Worm (Caenorhabditis elegans) whole organism, young adult: ENCODE results near the gene F26F4.2.

Experiments used
- B0019.2 ChIP-seq: fragments of 200-800 bp; sonication (Bioruptor generic); conservative IDR thresholded peaks from 2 replicates; pipeline ENCODE4 v1.3.6; 2022; ENCODE audit warnings: missing genetic modification reagents, missing genetic modification characterization, missing compliant biosample characterization
- C17E4.6 ChIP-seq: fragments of 200-800 bp; sonication (Bioruptor generic); IDR thresholded peaks from 2 replicates; pipeline ENCODE4 v1.3.6; 2022; ENCODE audit warnings: missing genetic modification reagents, missing genetic modification characterization, missing compliant biosample characterization
- F10E7.11 ChIP-seq: sonication (generic microtip); optimal IDR thresholded peaks from 2 replicates; lab custom pipeline; 2017; ENCODE audit warnings: mild to moderate bottlenecking, missing genetic modification characterization, moderate library complexity, missing compliant biosample characterization
- F33H1.4 ChIP-seq: fragments of 200-800 bp; sonication (Bioruptor generic); IDR thresholded peaks from 2 replicates; pipeline ENCODE4 v1.3.6; 2022; ENCODE audit warnings: missing genetic modification reagents, missing genetic modification characterization, missing compliant biosample characterization
- F55B11.4 ChIP-seq: sonication (generic microtip); optimal IDR thresholded peaks from 2 replicates; lab custom pipeline; 2016; ENCODE audit warnings: missing compliant biosample characterization, missing genetic modification characterization, borderline replicate concordance; ENCODE audit not compliant: insufficient read depth
- F57A8.1 ChIP-seq: fragments of 200-800 bp; sonication (Bioruptor generic); optimal IDR thresholded peaks from 2 replicates; lab custom pipeline; 2018; ENCODE audit warnings: mild to moderate bottlenecking, missing genetic modification characterization, moderate library complexity, missing compliant biosample characterization
- K12H6.12 ChIP-seq: fragments of 200-800 bp; sonication (Bioruptor generic); optimal IDR thresholded peaks from 2 replicates; lab custom pipeline; 2018; ENCODE audit warnings: mild to moderate bottlenecking, missing genetic modification characterization, missing compliant biosample characterization
- T26A5.8 ChIP-seq: sonication (generic microtip); optimal IDR thresholded peaks from 2 replicates; lab custom pipeline; 2016; ENCODE audit warnings: missing genetic modification characterization, missing compliant biosample characterization
- ama-1 ChIP-seq, 3 experiments: fragments of 150-350 bp in 1 of 3; sonication (generic microtip) in 2 of 3; optimal IDR thresholded peaks; 2 replicates each; lab custom pipeline; 2014 to 2018; ENCODE audit warnings: missing biosample characterization in 2 of 3, missing genetic modification characterization in 2 of 3, missing genetic modification reagents in 2 of 3
- atf-7 ChIP-seq: sonication (generic microtip); optimal IDR thresholded peaks from 2 replicates; lab custom pipeline; 2017; ENCODE audit warnings: mild to moderate bottlenecking, missing genetic modification characterization, missing compliant biosample characterization
- athp-1 ChIP-seq: sonication (generic microtip); optimal IDR thresholded peaks from 2 replicates; lab custom pipeline; 2017; ENCODE audit warnings: mild to moderate bottlenecking, missing genetic modification characterization, missing compliant biosample characterization
- cebp-2 ChIP-seq: fragments of 200-800 bp; sonication (Bioruptor generic); IDR thresholded peaks from 2 replicates; pipeline ENCODE4 v1.3.6; 2022; ENCODE audit warnings: missing genetic modification characterization, missing compliant biosample characterization
- ceh-100 ChIP-seq: fragments of 200-800 bp; sonication (Bioruptor generic); IDR thresholded peaks from 2 replicates; pipeline ENCODE4 v1.3.6; 2022; ENCODE audit warnings: missing genetic modification reagents, missing genetic modification characterization, missing compliant biosample characterization
- ceh-40 ChIP-seq: fragments of 200-800 bp; sonication (Bioruptor generic); IDR thresholded peaks from 2 replicates; pipeline ENCODE4 v1.3.6; 2022; ENCODE audit warnings: missing genetic modification characterization, missing compliant biosample characterization
- ceh-79 ChIP-seq: sonication (generic microtip); optimal IDR thresholded peaks from 2 replicates; lab custom pipeline; 2017; ENCODE audit warnings: mild to moderate bottlenecking, missing genetic modification characterization, missing compliant biosample characterization
- ceh-91 ChIP-seq: fragments of 200-800 bp; sonication (Bioruptor generic); IDR thresholded peaks from 2 replicates; pipeline ENCODE4 v1.3.6; 2022; ENCODE audit warnings: missing genetic modification reagents, missing genetic modification characterization, missing compliant biosample characterization
- chd-7 ChIP-seq: sonication (generic microtip); optimal IDR thresholded peaks from 2 replicates; lab custom pipeline; 2016; ENCODE audit warnings: mild to moderate bottlenecking, missing genetic modification characterization, moderate library complexity, missing compliant biosample characterization
- dox-1 ChIP-seq: fragments of 200-800 bp; sonication (Bioruptor generic); IDR thresholded peaks from 2 replicates; pipeline ENCODE4 v1.3.6; 2022; ENCODE audit warnings: missing genetic modification reagents, missing genetic modification characterization, missing compliant biosample characterization
- him-1 ChIP-seq: sonication (generic microtip); optimal IDR thresholded peaks from 2 replicates; lab custom pipeline; 2016; ENCODE audit warnings: missing genotype, missing genetic modification reagents, missing genetic modification characterization, missing compliant biosample characterization
- hmg-1.2 ChIP-seq: fragments of 200-800 bp; sonication (Bioruptor generic); IDR thresholded peaks from 2 replicates; pipeline ENCODE4 v1.3.6; 2022; ENCODE audit warnings: missing genetic modification reagents, missing genetic modification characterization, missing compliant biosample characterization
- let-607 ChIP-seq, 2 experiments: fragments of 200-800 bp in 1 of 2; sonication (Bioruptor generic) in 1 of 2; sonication (generic microtip) in 1 of 2; optimal IDR thresholded peaks; 2 replicates each; lab custom pipeline; 2016 to 2018; ENCODE audit warnings: mild to moderate bottlenecking in 2 of 2, missing compliant biosample characterization in 2 of 2, missing genetic modification characterization in 2 of 2, moderate library complexity in 2 of 2, missing genotype in 1 of 2
- lin-35 ChIP-seq, 3 experiments: fragments of 150-350 bp in 2 of 3; sonication (generic microtip) in 1 of 3; optimal IDR thresholded peaks; 2 replicates each; lab custom pipeline; 2014 to 2018; ENCODE audit warnings: missing biosample characterization in 3 of 3, missing genetic modification characterization in 3 of 3, missing genetic modification reagents in 3 of 3
- lin-40 ChIP-seq: sonication (generic microtip); optimal IDR thresholded peaks from 2 replicates; lab custom pipeline; 2016; ENCODE audit warnings: missing genetic modification characterization, mild to moderate bottlenecking, missing compliant biosample characterization, missing genotype, missing genetic modification reagents
- lin-54 ChIP-seq: fragments of 200-800 bp; sonication (Bioruptor generic); optimal IDR thresholded peaks from 2 replicates; lab custom pipeline; 2018; ENCODE audit warnings: mild to moderate bottlenecking, missing genetic modification characterization, missing compliant biosample characterization
- lsl-1 ChIP-seq: fragments of 200-800 bp; sonication (Bioruptor generic); optimal IDR thresholded peaks from 2 replicates; lab custom pipeline; 2018; ENCODE audit warnings: mild to moderate bottlenecking, missing genetic modification characterization, moderate library complexity, missing compliant biosample characterization
- lsy-27 ChIP-seq: sonication (generic microtip); optimal IDR thresholded peaks from 2 replicates; lab custom pipeline; 2017; ENCODE audit warnings: missing genetic modification characterization, mild to moderate bottlenecking, missing compliant biosample characterization, antibody characterized with exemption, missing genotype, borderline replicate concordance; ENCODE audit not compliant: insufficient read depth
- madf-6 ChIP-seq: fragments of 200-800 bp; sonication (Bioruptor generic); IDR thresholded peaks from 2 replicates; pipeline ENCODE4 v1.3.6; 2022; ENCODE audit warnings: missing genetic modification reagents, missing genetic modification characterization, missing compliant biosample characterization
- madf-8 ChIP-seq: fragments of 200-800 bp; sonication (Bioruptor generic); conservative IDR thresholded peaks from 2 replicates; pipeline ENCODE4 v1.3.6; 2022; ENCODE audit warnings: missing genetic modification reagents, missing genetic modification characterization, missing compliant biosample characterization
- mcd-1 ChIP-seq: fragments of 200-800 bp; sonication (Bioruptor generic); IDR thresholded peaks from 2 replicates; pipeline ENCODE4 v1.3.6; 2022; ENCODE audit warnings: missing genetic modification reagents, missing genetic modification characterization, missing compliant biosample characterization
- nhr-80 ChIP-seq: sonication (generic microtip); optimal IDR thresholded peaks from 2 replicates; lab custom pipeline; 2016; ENCODE audit warnings: missing genetic modification characterization, missing compliant biosample characterization
- pbrm-1 ChIP-seq: fragments of 200-800 bp; sonication (Bioruptor generic); IDR thresholded peaks from 2 replicates; pipeline ENCODE4 v1.3.6; 2022; ENCODE audit warnings: missing genetic modification reagents, missing genetic modification characterization, missing compliant biosample characterization
- rpc-1 ChIP-seq, 2 experiments: fragments of 150-350 bp in 1 of 2; sonication (generic microtip) in 1 of 2; optimal IDR thresholded peaks; 2 replicates each; lab custom pipeline; 2014 to 2018; ENCODE audit warnings: missing biosample characterization in 1 of 2, missing genetic modification characterization in 1 of 2, missing genetic modification reagents in 1 of 2, missing genotype in 1 of 2
- sdz-38 ChIP-seq: sonication (generic microtip); optimal IDR thresholded peaks from 2 replicates; lab custom pipeline; 2016; ENCODE audit warnings: missing genotype, missing genetic modification characterization, missing compliant biosample characterization
- snpc-1.3 ChIP-seq: sonication (generic microtip); optimal IDR thresholded peaks from 2 replicates; lab custom pipeline; 2017; ENCODE audit warnings: missing genetic modification characterization, mild to moderate bottlenecking, missing compliant biosample characterization, antibody characterized with exemption, moderate library complexity, missing genotype, missing genetic modification reagents; ENCODE audit not compliant: insufficient read depth
- sptf-2 ChIP-seq: fragments of 200-800 bp; sonication (Bioruptor generic); optimal IDR thresholded peaks from 2 replicates; lab custom pipeline; 2018; ENCODE audit warnings: mild to moderate bottlenecking, missing genetic modification characterization, missing compliant biosample characterization
- xnd-1 ChIP-seq: sonication (generic microtip); optimal IDR thresholded peaks from 2 replicates; lab custom pipeline; 2016; ENCODE audit warnings: missing genotype, missing genetic modification reagents, missing genetic modification characterization, missing compliant biosample characterization
- ztf-18 ChIP-seq: sonication (generic microtip); optimal IDR thresholded peaks from 2 replicates; lab custom pipeline; 2016; ENCODE audit warnings: missing genotype, mild to moderate bottlenecking, missing genetic modification characterization, missing compliant biosample characterization
- ztf-22 ChIP-seq: fragments of 200-800 bp; sonication (Bioruptor generic); optimal IDR thresholded peaks from 2 replicates; lab custom pipeline; 2018; ENCODE audit warnings: mild to moderate bottlenecking, missing genetic modification characterization, moderate library complexity, missing compliant biosample characterization
- ztf-25 ChIP-seq: fragments of 200-800 bp; sonication (Bioruptor generic); IDR thresholded peaks from 2 replicates; pipeline ENCODE4 v1.3.6; 2022; ENCODE audit warnings: missing genetic modification reagents, missing genetic modification characterization, missing compliant biosample characterization

Gene F26F4.2

DNA sequence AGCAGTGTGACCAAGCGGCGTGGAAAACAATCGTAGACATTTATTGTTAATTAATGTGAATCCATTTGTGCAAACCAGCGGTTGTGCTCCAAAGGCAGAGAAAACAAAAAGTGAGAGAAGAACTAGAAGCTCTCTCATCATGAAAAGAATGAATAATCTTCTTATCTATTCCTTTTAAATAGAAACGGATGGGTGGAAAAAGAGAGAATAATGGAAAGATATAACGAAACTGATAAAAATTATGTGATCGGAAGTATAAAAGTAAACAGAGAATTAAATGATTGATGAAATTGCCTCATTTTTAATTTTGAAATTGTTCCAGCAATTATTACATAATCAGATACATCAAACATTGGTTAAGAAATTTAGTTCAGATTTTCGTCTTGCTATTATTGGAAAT is 27.6 kb upstream of the F26F4.2 start, which contains the start of gene clec-5:
Gene clec-5, minus strand, starts transcription at position 178 of the 400 bp plus-strand sequence.
- TF ChIP-seq athp-1 (tag; lab: Kevin White, UChicago), result no peak
- TF ChIP-seq, all 124 proteins: peak for 0

- TF ChIP-seq T26A5.8 (tag; lab: Kevin White, UChicago) (no peak), lsl-1 (no peak), ama-1 (optimal IDR thresholded peaks at IDR 0.05; lab: Kevin White, UChicago) (no peak), ama-1 (GFP tag; optimal IDR thresholded peaks at IDR 0.05; lab: Kevin White, UChicago) (no peak), lsy-27 (tag; lab: Kevin White, UChicago) (no peak), nhr-80 (tag; lab: Kevin White, UChicago) (peak; percentile 41)
- TF ChIP-seq, all 124 proteins: peak for 1
Measured at ce11 chrIII:4887291-4887690, 23.8 kb upstream of the F26F4.2 start, which contains the start of gene clec-6. Gene clec-6, minus strand, starts transcription at chrIII:4887444.

DNA sequence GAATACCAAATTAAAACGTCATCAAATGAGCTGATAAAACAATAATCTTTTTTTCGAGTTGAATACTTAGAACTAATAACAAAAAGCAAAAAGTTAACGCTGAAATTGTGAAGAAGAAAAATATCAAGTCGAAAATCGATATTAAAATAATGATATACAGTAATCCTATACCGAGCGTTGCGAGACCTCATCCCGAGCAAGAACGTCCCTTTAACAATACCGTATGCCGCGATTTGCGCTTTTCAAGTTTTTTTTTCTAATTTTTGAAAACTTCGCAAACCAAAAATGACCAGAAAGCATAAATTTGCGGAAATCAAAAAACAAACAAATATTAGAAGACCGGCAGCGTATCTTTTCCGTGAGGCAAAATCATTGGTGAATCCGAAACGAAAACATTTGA is 20.1 kb upstream of the F26F4.2 start, which contains the start of gene F26F4.5:
Gene F26F4.5, minus strand, starts transcription at position 256 of the 400 bp plus-strand sequence.
- TF ChIP-seq ceh-79 (tag; lab: Kevin White, UChicago), result no peak
- TF ChIP-seq lin-54 (GFP tag; lab: Kevin White, UChicago), result peak; percentile 12
- no peak for TF ChIP-seq sdz-38 (tag; lab: Kevin White, UChicago)
- peak; percentile 26; the same call in 1 of the 2 replicates for TF ChIP-seq mcd-1 (GFP tag; lab: Robert Waterston, UW)
- no peak for TF ChIP-seq ceh-100 (GFP tag; lab: Robert Waterston, UW)
- TF ChIP-seq let-607 (tag; optimal IDR thresholded peaks at IDR 0.05; lab: Kevin White, UChicago), result no peak
- peak; percentile 95 for TF ChIP-seq lsl-1
- TF ChIP-seq chd-7 (tag; lab: Kevin White, UChicago), result no peak
- no peak for TF ChIP-seq pbrm-1 (GFP tag; lab: Robert Waterston, UW)
- TF ChIP-seq dox-1 (GFP tag; lab: Robert Waterston, UW), result 0 out of 2 replicates have a peak, but pooled peaks have one; percentile 8
- TF ChIP-seq ztf-22 (GFP tag; lab: Kevin White, UChicago), result no peak
- TF ChIP-seq ztf-18, result peak; percentile 21
- no peak for TF ChIP-seq atf-7
- no peak for TF ChIP-seq F10E7.11 (tag; lab: Kevin White, UChicago)
- TF ChIP-seq C17E4.6 (GFP tag; lab: Robert Waterston, UW), result no peak
- TF ChIP-seq F57A8.1 (GFP tag; lab: Kevin White, UChicago), result no peak
- peak; percentile 90 for TF ChIP-seq F33H1.4 (GFP tag; lab: Robert Waterston, UW)
- TF ChIP-seq F55B11.4, result no peak
- TF ChIP-seq hmg-1.2 (GFP tag; lab: Robert Waterston, UW), result 0 out of 2 replicates have a peak, but pooled peaks have one; percentile 14
- TF ChIP-seq madf-6, result peak; percentile 90
- peak; percentile 84 for TF ChIP-seq xnd-1
- peak; percentile 72 for TF ChIP-seq madf-8 (GFP tag; lab: Robert Waterston, UW)
- peak; percentile 66; the same call in 1 of the 2 replicates for TF ChIP-seq ceh-91
- TF ChIP-seq, all 124 proteins: peak for 11

- TF ChIP-seq lin-35 (GFP tag; optimal IDR thresholded peaks at IDR 0.05; lab: Kevin White, UChicago) (no peak), lin-40 (tag; lab: Kevin White, UChicago) (no peak), ztf-25 (GFP tag; lab: Robert Waterston, UW) (no peak), rpc-1 (optimal IDR thresholded peaks at IDR 0.05; lab: Kevin White, UChicago) (no peak), rpc-1 (tag; optimal IDR thresholded peaks at IDR 0.05; lab: Kevin White, UChicago) (no peak), B0019.2 (GFP tag; lab: Robert Waterston, UW) (no peak), cebp-2 (GFP tag; lab: Robert Waterston, UW) (no peak), lin-54 (GFP tag; lab: Kevin White, UChicago) (no peak), sptf-2 (GFP tag; lab: Kevin White, UChicago) (no peak), snpc-1.3 (tag; lab: Kevin White, UChicago) (no peak), K12H6.12 (tag; lab: Kevin White, UChicago) (no peak), ceh-40 (GFP tag; lab: Robert Waterston, UW) (no peak), him-1 (no peak)
Measured at ce11 chrIII:4893540-4893939, 17.5 kb upstream of the F26F4.2 start, which contains the start of gene F26F4.6. Gene F26F4.6, minus strand, starts transcription at chrIII:4893640.
